Fruit fly (Drosophila melanogaster): Measurements from ENCODE around the gene Oatp74D.

The Oatp74D gene

dm6 chr3L:17445629-17446431, 41.1 kb upstream of the Oatp74D start:
- TF ChIP-seq CG3032 (tag; optimal IDR thresholded peaks at IDR 0.05) (no peak), fd85E (GFP tag; optimal IDR thresholded peaks at IDR 0.05) (no peak), CG11902 (GFP tag; optimal IDR thresholded peaks at IDR 0.05) (no peak), CG10669 (GFP tag; optimal IDR thresholded peaks at IDR 0.05) (no peak), fkh (GFP tag; optimal IDR thresholded peaks at IDR 0.05) (no peak)

dm6 chr3L:17447881-17448280, 39.0 kb upstream of the Oatp74D start:
- TF ChIP-seq CG16779 (tag; optimal IDR thresholded peaks at IDR 0.05) (no peak), CG6854 (GFP tag; optimal IDR thresholded peaks at IDR 0.05) (no peak), CG11902 (GFP tag; optimal IDR thresholded peaks at IDR 0.05) (no peak), Eip93F (GFP tag; optimal IDR thresholded peaks at IDR 0.05) (no peak), CG1621 (tag; optimal IDR thresholded peaks at IDR 0.05) (no peak), dsx (GFP tag; optimal IDR thresholded peaks at IDR 0.05; ENCODE audit: poor library complexity, severe bottlenecking) (no peak), CG8319 (GFP tag; optimal IDR thresholded peaks at IDR 0.05) (no peak), Blimp-1 (GFP tag; optimal IDR thresholded peaks at IDR 0.05) (no peak), Sox102F (GFP tag; optimal IDR thresholded peaks at IDR 0.05) (no peak), CG8119 (GFP tag; IDR thresholded peaks at IDR 0.05) (no peak), eg (GFP tag; IDR thresholded peaks at IDR 0.05) (no peak), CG3032 (tag; optimal IDR thresholded peaks at IDR 0.05) (no peak)

dm6 chr3L:17457695-17458242, 29.1 kb upstream of the Oatp74D start:
- no peak for TF ChIP-seq pdm3 (GFP tag; optimal IDR thresholded peaks at IDR 0.05)
- no peak for TF ChIP-seq dsx (GFP tag; optimal IDR thresholded peaks at IDR 0.05; ENCODE audit: poor library complexity, severe bottlenecking)

dm6 chr3L:17458856-17459518, 27.9 kb upstream of the Oatp74D start:
- TF ChIP-seq pdm3 (GFP tag; optimal IDR thresholded peaks at IDR 0.05) = no peak
- TF ChIP-seq CG6276 (GFP tag; optimal IDR thresholded peaks at IDR 0.05) = no peak
- TF ChIP-seq fd85E (GFP tag; optimal IDR thresholded peaks at IDR 0.05) = no peak
- no peak for TF ChIP-seq ss (GFP tag; optimal IDR thresholded peaks at IDR 0.05)
- no peak for TF ChIP-seq fd59A (GFP tag; optimal IDR thresholded peaks at IDR 0.05)
- no peak for TF ChIP-seq CG3032 (tag; optimal IDR thresholded peaks at IDR 0.05)

dm6 chr3L:17461369-17462012, 25.4 kb upstream of the Oatp74D start:
- TF ChIP-seq CG9139 (GFP tag; optimal IDR thresholded peaks at IDR 0.05) = no peak
- no peak for TF ChIP-seq CG6163 (GFP tag; IDR thresholded peaks at IDR 0.05)
- TF ChIP-seq ss (GFP tag; optimal IDR thresholded peaks at IDR 0.05) = no peak
- TF ChIP-seq Eip75B (GFP tag; optimal IDR thresholded peaks at IDR 0.05) = no peak
- TF ChIP-seq CG32006 (GFP tag; optimal IDR thresholded peaks at IDR 0.05) = no peak
- no peak for TF ChIP-seq Lpt (GFP tag; optimal IDR thresholded peaks at IDR 0.05)
- no peak for TF ChIP-seq CG11762 (GFP tag; optimal IDR thresholded peaks at IDR 0.05; ENCODE audit: insufficient read depth)
- no peak for TF ChIP-seq Hr39 (GFP tag; optimal IDR thresholded peaks at IDR 0.05)

- TF ChIP-seq dac (GFP tag; optimal IDR thresholded peaks at IDR 0.05) (no peak), CG6792 (GFP tag; optimal IDR thresholded peaks at IDR 0.05) (no peak), fkh (GFP tag; optimal IDR thresholded peaks at IDR 0.05) (no peak), CG11294 (GFP tag; IDR thresholded peaks at IDR 0.05) (no peak), cyc (GFP tag; optimal IDR thresholded peaks at IDR 0.05) (no peak), CG3919 (GFP tag; optimal IDR thresholded peaks at IDR 0.05) (no peak), dsx (GFP tag; optimal IDR thresholded peaks at IDR 0.05; ENCODE audit: poor library complexity, severe bottlenecking) (no peak), Eip93F (GFP tag; optimal IDR thresholded peaks at IDR 0.05) (no peak), Met (GFP tag; optimal IDR thresholded peaks at IDR 0.05) (no peak), CG8319 (GFP tag; optimal IDR thresholded peaks at IDR 0.05) (no peak), topi (GFP tag; optimal IDR thresholded peaks at IDR 0.05) (no peak), Sox14 (GFP tag; optimal IDR thresholded peaks at IDR 0.05) (no peak), Sox15 (GFP tag; optimal IDR thresholded peaks at IDR 0.05) (no peak)
These were observed 24.4 kb upstream of the Oatp74D start for dm6 chr3L:17462474-17462873.

Data from whole organism, prepupa.